Worm (Caenorhabditis elegans) whole organism, L1 larva: ENCODE measurements around the gene B0198.3.

Source experiments
- blmp-1 ChIP-seq: fragments of 150-350 bp; optimal IDR thresholded peaks from 2 replicates; lab custom pipeline; 2014; ENCODE audit warnings: missing biosample characterization, missing genetic modification characterization
- ceh-63 ChIP-seq: fragments of 200-800 bp; sonication (Bioruptor generic); optimal IDR thresholded peaks from 2 replicates; lab custom pipeline; 2018; ENCODE audit warnings: mild to moderate bottlenecking, missing genetic modification characterization, missing compliant biosample characterization
- ceh-8 ChIP-seq: fragments of 200-800 bp; sonication (Bioruptor generic); optimal IDR thresholded peaks from 2 replicates; lab custom pipeline; 2018; ENCODE audit warnings: mild to moderate bottlenecking, missing genetic modification characterization, moderate library complexity, missing compliant biosample characterization
- hlh-17 ChIP-seq: fragments of 200-800 bp; sonication (Bioruptor generic); optimal IDR thresholded peaks from 2 replicates; lab custom pipeline; 2018; ENCODE audit warnings: missing genetic modification characterization, mild to moderate bottlenecking, missing compliant biosample characterization, moderate library complexity, borderline replicate concordance
- lin-39 ChIP-seq: fragments of 150-350 bp; optimal IDR thresholded peaks from 2 replicates; lab custom pipeline; 2014; ENCODE audit warnings: missing biosample characterization, missing genetic modification reagents, missing genetic modification characterization
- nhr-12 ChIP-seq: sonication (generic microtip); optimal IDR thresholded peaks from 2 replicates; lab custom pipeline; 2017; ENCODE audit warnings: missing biosample characterization, missing genetic modification characterization
- nhr-237 ChIP-seq: fragments of 150-350 bp; optimal IDR thresholded peaks from 2 replicates; lab custom pipeline; 2014; ENCODE audit warnings: missing biosample characterization, missing genetic modification characterization
- nhr-90 ChIP-seq: sonication (generic microtip); optimal IDR thresholded peaks from 2 replicates; lab custom pipeline; 2016; ENCODE audit warnings: mild to moderate bottlenecking, missing genetic modification characterization, missing compliant biosample characterization; ENCODE audit not compliant: poor library complexity
- rnt-1 ChIP-seq: sonication (generic microtip); optimal IDR thresholded peaks from 2 replicates; lab custom pipeline; 2016; ENCODE audit warnings: mild to moderate bottlenecking, missing genetic modification characterization, moderate library complexity, missing compliant biosample characterization
- snpc-4 ChIP-seq: fragments of 150-350 bp; optimal IDR thresholded peaks from 2 replicates; lab custom pipeline; 2014; ENCODE audit warnings: missing biosample characterization, missing genetic modification characterization
- tlp-1 ChIP-seq: fragments of 150-350 bp; optimal IDR thresholded peaks from 2 replicates; lab custom pipeline; 2014; ENCODE audit warnings: missing biosample characterization, missing genetic modification characterization
- unc-30 ChIP-seq: sonication (generic microtip); optimal IDR thresholded peaks from 2 replicates; lab custom pipeline; 2017; ENCODE audit warnings: missing biosample characterization, missing genetic modification characterization
- unc-62 ChIP-seq: fragments of 150-350 bp; optimal IDR thresholded peaks from 2 replicates; lab custom pipeline; 2014; ENCODE audit warnings: missing biosample characterization, missing genetic modification reagents, missing genetic modification characterization
- ztf-11 ChIP-seq, 2 experiments: sonication (generic microtip); optimal IDR thresholded peaks; 2 replicates each; lab custom pipeline; 2016 to 2017; ENCODE audit warnings: missing genetic modification characterization in 2 of 2, missing biosample characterization in 1 of 2, missing compliant biosample characterization in 1 of 2

ce11 chrX:11996606-11997005 is 60.3 kb downstream of the B0198.3 start:
- TF ChIP-seq nhr-90: no peak
- TF ChIP-seq tlp-1 (tag; lab: Kevin White, UChicago): no peak
- no peak for TF ChIP-seq ceh-63 (GFP tag; lab: Kevin White, UChicago)
- no peak for TF ChIP-seq nhr-237 (tag; lab: Kevin White, UChicago)
- TF ChIP-seq ztf-11 (tag; optimal IDR thresholded peaks at IDR 0.05; lab: Kevin White, UChicago): no peak
- TF ChIP-seq rnt-1 (tag; lab: Kevin White, UChicago): no peak
- TF ChIP-seq blmp-1 (tag; lab: Kevin White, UChicago): no peak
- TF ChIP-seq lin-39: no peak
- no peak for TF ChIP-seq nhr-12 (tag; lab: Kevin White, UChicago)
- TF ChIP-seq unc-62 (GFP tag; lab: Kevin White, UChicago): no peak
- TF ChIP-seq unc-30 (tag; lab: Kevin White, UChicago): no peak
- no peak for TF ChIP-seq ceh-8 (GFP tag; lab: Kevin White, UChicago)
- no peak for TF ChIP-seq snpc-4 (tag; lab: Kevin White, UChicago)
- no peak for TF ChIP-seq hlh-17 (GFP tag; lab: Kevin White, UChicago)
